Fruit fly (Drosophila melanogaster): Measurements from ENCODE around the gene mRpL2.

mRpL2 gene

dm6 chr3L:11125636-11126532, 5.2 kb downstream of the mRpL2 start (continued):
- no peak for TF ChIP-seq psq (GFP tag; optimal IDR thresholded peaks at IDR 0.05)
- TF ChIP-seq Usf (GFP tag; optimal IDR thresholded peaks at IDR 0.05): no peak
- TF ChIP-seq CG12769 (tag; optimal IDR thresholded peaks at IDR 0.05): no peak
- TF ChIP-seq ind (GFP tag; optimal IDR thresholded peaks at IDR 0.05): no peak
- no peak for TF ChIP-seq Sry-β (GFP tag; optimal IDR thresholded peaks at IDR 0.05)
- TF ChIP-seq HmgZ (tag; optimal IDR thresholded peaks at IDR 0.05): no peak
- no peak for TF ChIP-seq CG10959 (GFP tag; IDR thresholded peaks at IDR 0.05)
- TF ChIP-seq CG4360 (GFP tag; IDR thresholded peaks at IDR 0.05): no peak
- TF ChIP-seq Vsx1 (GFP tag; optimal IDR thresholded peaks at IDR 0.05): no peak
- no peak for TF ChIP-seq ase (GFP tag; IDR thresholded peaks at IDR 0.05)
- TF ChIP-seq gt (GFP tag; IDR thresholded peaks at IDR 0.05): no peak
- no peak for TF ChIP-seq sd (tag; optimal IDR thresholded peaks at IDR 0.05)
- TF ChIP-seq CG2120 (GFP tag; optimal IDR thresholded peaks at IDR 0.05): peak; percentile 58
- TF ChIP-seq oc (tag; optimal IDR thresholded peaks at IDR 0.05): no peak
- no peak for TF ChIP-seq sc (optimal IDR thresholded peaks at IDR 0.05)
- no peak for TF ChIP-seq sc (GFP tag; optimal IDR thresholded peaks at IDR 0.05)
- no peak for TF ChIP-seq sisA (GFP tag; IDR thresholded peaks at IDR 0.05)
- no peak for TF ChIP-seq CG10462 (GFP tag; optimal IDR thresholded peaks at IDR 0.05)
- no peak for TF ChIP-seq Aef1 (GFP tag; IDR thresholded peaks at IDR 0.05)
- no peak for TF ChIP-seq CG1792 (GFP tag; optimal IDR thresholded peaks at IDR 0.05)
- TF ChIP-seq Xbp1 (GFP tag; optimal IDR thresholded peaks at IDR 0.05): no peak
- TF ChIP-seq insv (GFP tag; optimal IDR thresholded peaks at IDR 0.05): peak; percentile 50 to 90
- TF ChIP-seq Nf-YC (tag; optimal IDR thresholded peaks at IDR 0.05): no peak
- TF ChIP-seq pzg (GFP tag; optimal IDR thresholded peaks at IDR 0.05): no peak
- peak; percentile 39 for TF ChIP-seq CG18599 (GFP tag; optimal IDR thresholded peaks at IDR 0.05)
- TF ChIP-seq CG31365 (tag; optimal IDR thresholded peaks at IDR 0.05): no peak
- TF ChIP-seq CG3281 (GFP tag; optimal IDR thresholded peaks at IDR 0.05): peak; percentile 50
- no peak for TF ChIP-seq vnd (GFP tag; IDR thresholded peaks at IDR 0.05; ENCODE audit: partially characterized antibody)
- TF ChIP-seq CG9215 (GFP tag; IDR thresholded peaks at IDR 0.05): no peak
- no peak for TF ChIP-seq CG17829 (tag; optimal IDR thresholded peaks at IDR 0.05)
- no peak for TF ChIP-seq kni (GFP tag; optimal IDR thresholded peaks at IDR 0.05)
- TF ChIP-seq phol (tag; optimal IDR thresholded peaks at IDR 0.05): peak; percentile 19
- no peak for TF ChIP-seq vfl (GFP tag; optimal IDR thresholded peaks at IDR 0.05)
- no peak for TF ChIP-seq Adf1 (GFP tag; IDR thresholded peaks at IDR 0.05)
- TF ChIP-seq Atf3 (GFP tag; optimal IDR thresholded peaks at IDR 0.05): no peak
- TF ChIP-seq CG14965 (GFP tag; optimal IDR thresholded peaks at IDR 0.05; ENCODE audit: borderline replicate concordance): no peak
- no peak for TF ChIP-seq aop (GFP tag; IDR thresholded peaks at IDR 0.05)
- no peak for TF ChIP-seq dimm (GFP tag; IDR thresholded peaks at IDR 0.05)
- TF ChIP-seq ERR (GFP tag; optimal IDR thresholded peaks at IDR 0.05): no peak
- no peak for TF ChIP-seq CG18764 (GFP tag; optimal IDR thresholded peaks at IDR 0.05)
- TF ChIP-seq CG4424 (GFP tag; optimal IDR thresholded peaks at IDR 0.05): peak; percentile 3
- no peak for TF ChIP-seq CG11093 (GFP tag; IDR thresholded peaks at IDR 0.05)
- peak; percentile 38 for TF ChIP-seq CG7987 (GFP tag; optimal IDR thresholded peaks at IDR 0.05)
- no peak for TF ChIP-seq pum (GFP tag; optimal IDR thresholded peaks at IDR 0.05)
- no peak for TF ChIP-seq Scr (GFP tag; IDR thresholded peaks at IDR 0.05; ENCODE audit: partially characterized antibody)
- TF ChIP-seq nau (GFP tag; optimal IDR thresholded peaks at IDR 0.05): no peak
- TF ChIP-seq CG2202 (tag; optimal IDR thresholded peaks at IDR 0.05): no peak
- TF ChIP-seq lab (GFP tag; optimal IDR thresholded peaks at IDR 0.05): peak; percentile 60
- TF ChIP-seq Hr39 (optimal IDR thresholded peaks at IDR 0.05): no peak
- no peak for TF ChIP-seq p53 (GFP tag; optimal IDR thresholded peaks at IDR 0.05)

Measured in whole organism, embryonic.